Fruit fly (Drosophila melanogaster): ENCODE measurements around the gene CG33493.

Gene CG33493

DNA sequence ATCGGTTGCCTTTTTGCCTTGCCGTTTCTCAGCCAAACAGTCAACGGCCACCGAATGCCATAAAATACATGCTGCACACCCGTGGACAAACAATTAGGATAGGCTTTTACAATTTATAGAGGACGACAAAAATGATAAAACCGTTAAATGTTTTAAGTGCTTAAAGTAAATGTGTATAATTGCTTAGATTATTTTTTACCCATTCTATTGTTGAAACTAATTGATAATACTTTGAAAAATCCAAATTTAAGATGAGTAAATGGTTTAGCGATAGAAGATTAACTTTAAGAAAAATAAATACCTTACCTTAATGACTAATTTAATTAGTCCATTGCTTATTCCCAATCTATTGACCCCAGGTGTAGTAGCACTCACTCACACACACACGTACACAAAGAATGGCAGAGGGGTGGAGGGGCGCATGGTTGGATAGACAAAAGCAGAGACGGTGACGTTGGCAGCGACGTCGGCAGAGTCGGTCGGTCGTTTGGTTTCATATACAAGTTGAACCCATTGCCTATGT is 14.4 kb downstream of the CG33493 start (continued):
- TF ChIP-seq stc (GFP tag; IDR thresholded peaks at IDR 0.05) (peak; percentile 95), CG30431 (GFP tag; optimal IDR thresholded peaks at IDR 0.05) (peak; percentile 87), corto (GFP tag; optimal IDR thresholded peaks at IDR 0.05) (no peak), Ada2b (GFP tag; IDR thresholded peaks at IDR 0.05) (peak; percentile 90), tio (GFP tag; optimal IDR thresholded peaks at IDR 0.05) (peak; percentile 92), Hr51 (GFP tag; optimal IDR thresholded peaks at IDR 0.05) (peak; percentile 85 to 97), CG3726 (GFP tag; IDR thresholded peaks at IDR 0.05) (peak; percentile 89; the same call in 1 of the 3 replicates), Elba2 (GFP tag; optimal IDR thresholded peaks at IDR 0.05) (peak; percentile 35), zf30C (GFP tag; optimal IDR thresholded peaks at IDR 0.05) (no peak), Xrp1 (GFP tag; IDR thresholded peaks at IDR 0.05) (peak; percentile 97), CG15073 (GFP tag; optimal IDR thresholded peaks at IDR 0.05) (peak; percentile 57), CG4360 (GFP tag; IDR thresholded peaks at IDR 0.05) (peak; percentile 72), ab (GFP tag; optimal IDR thresholded peaks at IDR 0.05) (no peak), unpg (GFP tag; optimal IDR thresholded peaks at IDR 0.05) (peak; percentile 96), lov (optimal IDR thresholded peaks at IDR 0.05) (no peak), lov (GFP tag; IDR thresholded peaks at IDR 0.05) (peak; percentile 75; the same call in 2 of the 3 replicates), Hsf (GFP tag; optimal IDR thresholded peaks at IDR 0.05) (peak; percentile 93), wek (GFP tag; optimal IDR thresholded peaks at IDR 0.05) (peak; percentile 79), CG17186 (GFP tag; optimal IDR thresholded peaks at IDR 0.05) (peak; percentile 2), Lhr (GFP tag; optimal IDR thresholded peaks at IDR 0.05) (peak; percentile 80), amos (GFP tag; IDR thresholded peaks at IDR 0.05; ENCODE audit: partially characterized antibody) (no peak), CG1602 (GFP tag; optimal IDR thresholded peaks at IDR 0.05) (peak; percentile 86), jigr1 (GFP tag; IDR thresholded peaks at IDR 0.05) (peak; percentile 92), Drgx (GFP tag; IDR thresholded peaks at IDR 0.05) (peak; percentile 90), twi (tag; optimal IDR thresholded peaks at IDR 0.05) (peak; percentile 87), ssp (GFP tag; IDR thresholded peaks at IDR 0.05) (peak; percentile 85), abd-A (tag; optimal IDR thresholded peaks at IDR 0.05) (peak; percentile 90), CG4424 (GFP tag; optimal IDR thresholded peaks at IDR 0.05) (peak; percentile 91), hkb (optimal IDR thresholded peaks at IDR 0.05) (no peak), hkb (GFP tag; IDR thresholded peaks at IDR 0.05) (peak; percentile 95), wdn (GFP tag; IDR thresholded peaks at IDR 0.05) (peak; percentile 91), CG17385 (GFP tag; optimal IDR thresholded peaks at IDR 0.05) (peak; percentile 89), gem (tag; optimal IDR thresholded peaks at IDR 0.05) (peak; percentile 99), tll (GFP tag; optimal IDR thresholded peaks at IDR 0.05) (peak in 1 of 2 experiments; percentile 79), Atf6 (GFP tag; IDR thresholded peaks at IDR 0.05) (peak; percentile 96), Opbp (GFP tag; IDR thresholded peaks at IDR 0.05; ENCODE audit: partially characterized antibody) (no peak), CG18599 (GFP tag; optimal IDR thresholded peaks at IDR 0.05) (peak; percentile 97), PHDP (tag; optimal IDR thresholded peaks at IDR 0.05) (peak; percentile 94), CG6175 (GFP tag; IDR thresholded peaks at IDR 0.05) (peak; percentile 79; the same call in 2 of the 3 replicates), fd102C (GFP tag; optimal IDR thresholded peaks at IDR 0.05) (peak; percentile 76), CG30403 (GFP tag; optimal IDR thresholded peaks at IDR 0.05) (peak; percentile 98), Hand (GFP tag; optimal IDR thresholded peaks at IDR 0.05) (peak; percentile 92), CG8765 (GFP tag; IDR thresholded peaks at IDR 0.05) (peak; percentile 81), CG11085 (GFP tag; IDR thresholded peaks at IDR 0.05) (no peak; the same call in none of the 2 replicates), CG18011 (GFP tag; optimal IDR thresholded peaks at IDR 0.05) (peak; percentile 79), klu (GFP tag; IDR thresholded peaks at IDR 0.05) (peak; percentile 93), Myb (GFP tag; optimal IDR thresholded peaks at IDR 0.05) (peak; percentile 86), CG3281 (GFP tag; optimal IDR thresholded peaks at IDR 0.05) (peak; percentile 94), CG10654 (GFP tag; optimal IDR thresholded peaks at IDR 0.05) (peak; percentile 83), Nf-YA (GFP tag; IDR thresholded peaks at IDR 0.05) (peak; percentile 88)

All from whole organism, embryonic.